Fruit fly (Drosophila melanogaster): ENCODE data around the gene cm.

Gene cm

dm6 chrX:6973340-6973739 is 37.6 kb downstream of the cm start, which contains the start of gene CG3040 (continued):
- TF ChIP-seq nom (GFP tag; optimal IDR thresholded peaks at IDR 0.05) (peak; percentile 9), corto (GFP tag; optimal IDR thresholded peaks at IDR 0.05) (no peak), Trl (optimal IDR thresholded peaks at IDR 0.05) (no peak), Trl (GFP tag; optimal IDR thresholded peaks at IDR 0.05) (no peak), Nf-YB (GFP tag; optimal IDR thresholded peaks at IDR 0.05) (no peak), HHEX (GFP tag; optimal IDR thresholded peaks at IDR 0.05) (no peak), CG15269 (tag; optimal IDR thresholded peaks at IDR 0.05) (peak; percentile 48), Bdp1 (GFP tag; optimal IDR thresholded peaks at IDR 0.05) (no peak), CG2875 (GFP tag; optimal IDR thresholded peaks at IDR 0.05) (no peak), CG11456 (GFP tag; IDR thresholded peaks at IDR 0.05) (no peak), Asciz (GFP tag; optimal IDR thresholded peaks at IDR 0.05) (no peak), shn (GFP tag; optimal IDR thresholded peaks at IDR 0.05) (no peak), nau (GFP tag; optimal IDR thresholded peaks at IDR 0.05) (no peak), da (GFP tag; optimal IDR thresholded peaks at IDR 0.05) (no peak), CG16813 (GFP tag; IDR thresholded peaks at IDR 0.05; ENCODE audit: partially characterized antibody) (no peak), CG11723 (GFP tag; optimal IDR thresholded peaks at IDR 0.05) (no peak), tna (GFP tag; IDR thresholded peaks at IDR 0.05; ENCODE audit: partially characterized antibody) (no peak), CG7963 (GFP tag; IDR thresholded peaks at IDR 0.05; ENCODE audit: partially characterized antibody) (no peak), jing (GFP tag; optimal IDR thresholded peaks at IDR 0.05) (no peak), chif (GFP tag; optimal IDR thresholded peaks at IDR 0.05) (peak in 1 of 2 experiments; percentile 23), ci (GFP tag; IDR thresholded peaks at IDR 0.05) (peak; percentile 59; the same call in 2 of the 3 replicates), Abd-B (GFP tag; optimal IDR thresholded peaks at IDR 0.05) (peak; percentile 25), CG4282 (GFP tag; optimal IDR thresholded peaks at IDR 0.05) (no peak), vnd (GFP tag; IDR thresholded peaks at IDR 0.05; ENCODE audit: partially characterized antibody) (no peak), CG17612 (GFP tag; IDR thresholded peaks at IDR 0.05) (no peak), CG31388 (GFP tag; optimal IDR thresholded peaks at IDR 0.05) (no peak), Hmr (GFP tag; optimal IDR thresholded peaks at IDR 0.05) (peak; percentile 61), CG4424 (GFP tag; optimal IDR thresholded peaks at IDR 0.05) (peak; percentile 19), CG14050 (GFP tag; IDR thresholded peaks at IDR 0.05) (no peak), CG6791 (GFP tag; IDR thresholded peaks at IDR 0.05; ENCODE audit: partially characterized antibody) (no peak; the same call in 2 of the 3 replicates), Sry-δ (GFP tag; optimal IDR thresholded peaks at IDR 0.05) (peak; percentile 42), Side (GFP tag; optimal IDR thresholded peaks at IDR 0.05) (no peak), jigr1 (GFP tag; IDR thresholded peaks at IDR 0.05) (no peak), run (tag; optimal IDR thresholded peaks at IDR 0.05) (no peak), lmd (GFP tag; IDR thresholded peaks at IDR 0.05) (no peak; the same call in 1 of the 2 replicates), CG14860 (GFP tag; IDR thresholded peaks at IDR 0.05; ENCODE audit: partially characterized antibody) (no peak), kah (GFP tag; optimal IDR thresholded peaks at IDR 0.05) (no peak), Max (GFP tag; optimal IDR thresholded peaks at IDR 0.05) (no peak), CG18599 (GFP tag; optimal IDR thresholded peaks at IDR 0.05) (peak; percentile 15), CG33213 (GFP tag; optimal IDR thresholded peaks at IDR 0.05) (peak; percentile 39), CG6654 (GFP tag; optimal IDR thresholded peaks at IDR 0.05) (no peak), C15 (GFP tag; IDR thresholded peaks at IDR 0.05) (no peak), CG6175 (GFP tag; IDR thresholded peaks at IDR 0.05) (no peak), CG6683 (GFP tag; optimal IDR thresholded peaks at IDR 0.05) (no peak), gfzf (GFP tag; optimal IDR thresholded peaks at IDR 0.05) (peak; percentile 93), CG17361 (GFP tag; IDR thresholded peaks at IDR 0.05) (peak; percentile 48; the same call in 1 of the 3 replicates), Hr51 (GFP tag; optimal IDR thresholded peaks at IDR 0.05) (peak; percentile 2 to 39), CG6272 (GFP tag; IDR thresholded peaks at IDR 0.05) (no peak), row (GFP tag; IDR thresholded peaks at IDR 0.05) (peak; percentile 74), CG30431 (GFP tag; optimal IDR thresholded peaks at IDR 0.05) (no peak), Doc2 (GFP tag; IDR thresholded peaks at IDR 0.05) (no peak)
